Worm (Caenorhabditis elegans) whole organism, L3 larva: ENCODE data around the gene Y82E9BR.14.
A peak's percentile ranks its signal among the peaks of the same experiment; 100 is the strongest.

ENCODE experiments used
- R02D3.7 ChIP-seq: fragments of 150-350 bp; optimal IDR thresholded peaks from 2 replicates; lab custom pipeline; 2014; ENCODE audit warnings: missing biosample characterization, missing genetic modification characterization
- ZK546.5 ChIP-seq: sonication (generic microtip); optimal IDR thresholded peaks from 2 replicates; lab custom pipeline; 2017; ENCODE audit warnings: missing biosample characterization, missing genetic modification characterization
- aly-2 ChIP-seq: fragments of 150-350 bp; optimal IDR thresholded peaks from 2 replicates; lab custom pipeline; 2014; ENCODE audit warnings: missing biosample characterization, missing genetic modification characterization
- ama-1 ChIP-seq: fragments of 150-350 bp; optimal IDR thresholded peaks from 2 replicates; lab custom pipeline; 2018
- ceh-16 ChIP-seq: sonication (generic microtip); optimal IDR thresholded peaks from 2 replicates; lab custom pipeline; 2017; ENCODE audit warnings: missing biosample characterization, missing genetic modification characterization
- ceh-28 ChIP-seq: fragments of 150-350 bp; optimal IDR thresholded peaks from 2 replicates; lab custom pipeline; 2014; ENCODE audit warnings: missing biosample characterization, missing genetic modification reagents, missing genetic modification characterization
- ceh-82 ChIP-seq: fragments of 150-350 bp; optimal IDR thresholded peaks from 2 replicates; lab custom pipeline; 2014; ENCODE audit warnings: missing biosample characterization, missing genetic modification characterization
- ceh-9 ChIP-seq: sonication (generic microtip); optimal IDR thresholded peaks from 2 replicates; lab custom pipeline; 2018; ENCODE audit warnings: missing biosample characterization, missing genetic modification characterization
- daf-12 ChIP-seq: fragments of 150-350 bp; optimal IDR thresholded peaks from 2 replicates; lab custom pipeline; 2014; ENCODE audit warnings: missing biosample characterization, missing genetic modification reagents, missing genetic modification characterization
- egl-27 ChIP-seq: sonication (generic microtip); optimal IDR thresholded peaks from 4 replicates; lab custom pipeline; 2017; ENCODE audit warnings: missing biosample characterization, missing genetic modification reagents, missing genetic modification characterization
- egl-5 ChIP-seq: fragments of 150-350 bp; optimal IDR thresholded peaks from 2 replicates; lab custom pipeline; 2017; ENCODE audit warnings: missing biosample characterization, missing genetic modification reagents, missing genetic modification characterization, inconsistent platforms
- elt-1 ChIP-seq: fragments of 150-350 bp; optimal IDR thresholded peaks from 2 replicates; lab custom pipeline; 2014; ENCODE audit warnings: missing biosample characterization, missing genetic modification characterization
- elt-2 ChIP-seq: sonication (generic microtip); optimal IDR thresholded peaks from 2 replicates; lab custom pipeline; 2016; ENCODE audit warnings: missing genetic modification reagents, mild to moderate bottlenecking, missing genetic modification characterization, missing compliant biosample characterization
- elt-3 ChIP-seq, 3 experiments: fragments of 150-350 bp in 1 of 3; sonication (generic microtip) in 2 of 3; optimal IDR thresholded peaks; 2 replicates in 2 of 3; 4 replicates in 1 of 3; lab custom pipeline; 2014 to 2017; ENCODE audit warnings: missing biosample characterization in 3 of 3, missing genetic modification characterization in 3 of 3
- eor-1 ChIP-seq, 2 experiments: fragments of 150-350 bp; optimal IDR thresholded peaks; 2 replicates each; lab custom pipeline; 2014 to 2018; ENCODE audit warnings: missing biosample characterization in 2 of 2, missing genetic modification characterization in 2 of 2
- fkh-10 ChIP-seq: sonication (generic microtip); optimal IDR thresholded peaks from 2 replicates; lab custom pipeline; 2017; ENCODE audit warnings: missing biosample characterization, missing genetic modification reagents, missing genetic modification characterization
- fkh-2 ChIP-seq: fragments of 150-350 bp; optimal IDR thresholded peaks from 2 replicates; lab custom pipeline; 2014; ENCODE audit warnings: missing biosample characterization, missing genetic modification reagents, missing genetic modification characterization
- fos-1 ChIP-seq: fragments of 150-350 bp; optimal IDR thresholded peaks from 2 replicates; lab custom pipeline; 2014; ENCODE audit warnings: missing biosample characterization, missing genetic modification characterization
- hmg-11 ChIP-seq: sonication (generic microtip); optimal IDR thresholded peaks from 2 replicates; lab custom pipeline; 2016; ENCODE audit warnings: missing genetic modification characterization, missing compliant biosample characterization
- jun-1 ChIP-seq: fragments of 150-350 bp; optimal IDR thresholded peaks from 2 replicates; lab custom pipeline; 2014; ENCODE audit warnings: missing biosample characterization, missing genetic modification reagents, missing genetic modification characterization
- lin-15B ChIP-seq: fragments of 150-350 bp; optimal IDR thresholded peaks from 2 replicates; lab custom pipeline; 2014; ENCODE audit warnings: missing biosample characterization, missing genetic modification characterization
- lin-39 ChIP-seq: fragments of 150-350 bp; optimal IDR thresholded peaks from 2 replicates; lab custom pipeline; 2018; ENCODE audit warnings: missing biosample characterization, missing genetic modification reagents, missing genetic modification characterization
- lsy-12 ChIP-seq: sonication (generic microtip); optimal IDR thresholded peaks from 2 replicates; lab custom pipeline; 2016; ENCODE audit warnings: mild to moderate bottlenecking, missing genetic modification characterization, missing compliant biosample characterization
- mdl-1 ChIP-seq: fragments of 150-350 bp; optimal IDR thresholded peaks from 2 replicates; lab custom pipeline; 2014; ENCODE audit warnings: missing biosample characterization, missing genetic modification characterization
- mml-1 ChIP-seq: fragments of 150-350 bp; sonication (generic microtip); optimal IDR thresholded peaks from 3 replicates; lab custom pipeline; 2014; ENCODE audit warnings: missing biosample characterization, missing genetic modification characterization
- nfya-1 ChIP-seq: sonication (generic microtip); optimal IDR thresholded peaks from 2 replicates; lab custom pipeline; 2017; ENCODE audit warnings: missing genetic modification characterization, mild to moderate bottlenecking, missing compliant biosample characterization, antibody characterized with exemption, moderate library complexity; ENCODE audit not compliant: insufficient read depth
- nhr-11 ChIP-seq: fragments of 150-350 bp; optimal IDR thresholded peaks from 2 replicates; lab custom pipeline; 2014; ENCODE audit warnings: missing biosample characterization, missing genetic modification characterization
- nhr-12 ChIP-seq: fragments of 150-350 bp; optimal IDR thresholded peaks from 2 replicates; lab custom pipeline; 2014; ENCODE audit warnings: missing biosample characterization, missing genetic modification characterization
- nhr-23 ChIP-seq: fragments of 150-350 bp; optimal IDR thresholded peaks from 2 replicates; lab custom pipeline; 2014; ENCODE audit warnings: missing biosample characterization, missing genetic modification reagents, missing genetic modification characterization
- nhr-237 ChIP-seq: fragments of 150-350 bp; optimal IDR thresholded peaks from 2 replicates; lab custom pipeline; 2014; ENCODE audit warnings: missing biosample characterization, missing genetic modification characterization
- nhr-25 ChIP-seq: sonication (generic microtip); optimal IDR thresholded peaks from 2 replicates; lab custom pipeline; 2017; ENCODE audit warnings: missing biosample characterization, missing genetic modification characterization
- nhr-28 ChIP-seq: fragments of 150-350 bp; optimal IDR thresholded peaks from 2 replicates; lab custom pipeline; 2014; ENCODE audit warnings: missing biosample characterization, missing genetic modification characterization
- nhr-43 ChIP-seq: sonication (generic microtip); optimal IDR thresholded peaks from 2 replicates; lab custom pipeline; 2016; ENCODE audit warnings: mild to moderate bottlenecking, missing genetic modification characterization, missing compliant biosample characterization; ENCODE audit not compliant: poor library complexity, severe bottlenecking
- nhr-67 ChIP-seq: fragments of 150-350 bp; optimal IDR thresholded peaks from 2 replicates; lab custom pipeline; 2014; ENCODE audit warnings: missing biosample characterization, missing genetic modification characterization
- nhr-76 ChIP-seq: fragments of 150-350 bp; sonication (generic microtip); optimal IDR thresholded peaks from 5 replicates; lab custom pipeline; 2014; ENCODE audit warnings: missing biosample characterization, missing genetic modification characterization
- nhr-77 ChIP-seq: fragments of 150-350 bp; optimal IDR thresholded peaks from 2 replicates; lab custom pipeline; 2014; ENCODE audit warnings: missing biosample characterization, missing genetic modification characterization
- pha-4 ChIP-seq: fragments of 150-350 bp; optimal IDR thresholded peaks from 2 replicates; lab custom pipeline; 2014; ENCODE audit warnings: missing biosample characterization, missing genetic modification reagents, missing genetic modification characterization
- pqm-1 ChIP-seq: fragments of 150-350 bp; optimal IDR thresholded peaks from 2 replicates; lab custom pipeline; 2017; ENCODE audit warnings: missing biosample characterization, missing genetic modification characterization, inconsistent platforms
- sea-2 ChIP-seq: fragments of 150-350 bp; sonication (generic microtip); optimal IDR thresholded peaks from 4 replicates; lab custom pipeline; 2014; ENCODE audit warnings: missing biosample characterization, missing genetic modification reagents, missing genetic modification characterization
- skn-1 ChIP-seq: fragments of 150-350 bp; optimal IDR thresholded peaks from 2 replicates; lab custom pipeline; 2014; ENCODE audit warnings: missing biosample characterization, missing genetic modification characterization
- snpc-4 ChIP-seq: fragments of 150-350 bp; optimal IDR thresholded peaks from 2 replicates; lab custom pipeline; 2014; ENCODE audit warnings: missing biosample characterization, missing genetic modification characterization
- tbx-2 ChIP-seq: sonication (generic microtip); optimal IDR thresholded peaks from 2 replicates; lab custom pipeline; 2016; ENCODE audit warnings: mild to moderate bottlenecking, missing genetic modification characterization, missing compliant biosample characterization
- unc-39 ChIP-seq: sonication (generic microtip); optimal IDR thresholded peaks from 4 replicates; lab custom pipeline; 2017; ENCODE audit warnings: missing biosample characterization, missing genetic modification characterization
- unc-62 ChIP-seq: fragments of 150-350 bp; sonication (generic microtip); optimal IDR thresholded peaks from 4 replicates; lab custom pipeline; 2014; ENCODE audit warnings: missing biosample characterization, missing genetic modification reagents, missing genetic modification characterization
- zag-1 ChIP-seq: fragments of 150-350 bp; optimal IDR thresholded peaks from 2 replicates; lab custom pipeline; 2014; ENCODE audit warnings: missing biosample characterization, missing genetic modification characterization
- ztf-11 ChIP-seq: fragments of 150-350 bp; optimal IDR thresholded peaks from 2 replicates; lab custom pipeline; 2014; ENCODE audit warnings: missing biosample characterization, missing genetic modification characterization
- ztf-4 ChIP-seq: fragments of 150-350 bp; optimal IDR thresholded peaks from 2 replicates; lab custom pipeline; 2014; ENCODE audit warnings: missing biosample characterization, missing genetic modification characterization

Y82E9BR.14 gene

DNA sequence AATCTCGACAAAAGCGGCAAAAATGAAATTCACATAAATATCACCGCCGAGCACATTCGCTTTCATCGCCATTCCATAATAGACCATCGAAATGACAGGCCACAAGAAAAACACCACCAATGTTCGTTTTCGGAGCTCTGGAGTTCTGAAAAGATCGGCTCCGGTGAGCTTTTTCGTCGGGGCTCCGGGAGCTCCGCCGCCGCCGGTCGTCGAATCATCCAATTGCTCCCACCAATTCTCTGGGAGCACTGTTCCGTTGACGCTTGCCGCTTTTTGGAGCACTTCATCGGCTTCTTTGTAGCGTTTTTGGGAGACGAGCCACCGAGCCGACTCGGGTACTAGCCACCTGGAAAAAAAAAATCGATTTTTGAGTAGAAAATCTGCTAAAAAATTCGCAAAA is 7.5 kb upstream of the Y82E9BR.14 start:
- TF ChIP-seq lin-39, result no peak
- TF ChIP-seq pha-4, result no peak
- no peak for TF ChIP-seq snpc-4
- TF ChIP-seq nhr-23, result no peak
- no peak for TF ChIP-seq nhr-67 (tag; lab: Kevin White, UChicago)
- TF ChIP-seq zag-1 (tag; lab: Kevin White, UChicago), result no peak
- TF ChIP-seq unc-62 (GFP tag; lab: Kevin White, UChicago), result no peak
- TF ChIP-seq hmg-11 (tag; lab: Kevin White, UChicago), result no peak
- no peak for TF ChIP-seq lsy-12 (tag; lab: Kevin White, UChicago)
- no peak for TF ChIP-seq ceh-9 (tag; lab: Kevin White, UChicago)
- TF ChIP-seq mml-1 (tag; lab: Kevin White, UChicago), result no peak
- TF ChIP-seq daf-12, result no peak
- TF ChIP-seq ama-1 (lab: Kevin White, UChicago), result no peak
- no peak for TF ChIP-seq mdl-1 (tag; lab: Kevin White, UChicago)
- no peak for TF ChIP-seq unc-39 (tag; lab: Kevin White, UChicago)

DNA sequence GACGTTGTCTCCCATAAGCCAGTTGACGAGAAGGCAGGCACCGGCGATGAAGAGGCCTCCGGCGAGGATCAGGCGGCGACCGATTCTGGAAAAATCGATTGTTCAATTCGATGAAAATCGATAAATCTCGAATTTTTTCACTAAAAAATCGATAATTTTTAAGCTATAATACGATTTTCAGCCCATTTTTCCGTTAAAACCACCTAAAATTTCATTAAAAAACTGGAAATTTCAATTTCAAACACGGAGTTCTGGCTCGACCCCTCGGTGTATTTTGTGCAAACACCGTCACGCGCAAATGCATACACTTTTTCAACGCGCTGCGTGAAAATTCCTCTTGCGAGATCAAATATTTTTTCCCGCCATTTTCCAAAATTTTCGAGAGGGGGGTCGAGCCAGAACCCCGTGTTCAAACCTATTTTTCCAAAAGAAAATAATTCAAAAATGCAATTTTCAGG is 6.5 kb upstream of the Y82E9BR.14 start:
- TF ChIP-seq ceh-28 (tag; lab: Kevin White, UChicago), result peak; percentile 55

DNA sequence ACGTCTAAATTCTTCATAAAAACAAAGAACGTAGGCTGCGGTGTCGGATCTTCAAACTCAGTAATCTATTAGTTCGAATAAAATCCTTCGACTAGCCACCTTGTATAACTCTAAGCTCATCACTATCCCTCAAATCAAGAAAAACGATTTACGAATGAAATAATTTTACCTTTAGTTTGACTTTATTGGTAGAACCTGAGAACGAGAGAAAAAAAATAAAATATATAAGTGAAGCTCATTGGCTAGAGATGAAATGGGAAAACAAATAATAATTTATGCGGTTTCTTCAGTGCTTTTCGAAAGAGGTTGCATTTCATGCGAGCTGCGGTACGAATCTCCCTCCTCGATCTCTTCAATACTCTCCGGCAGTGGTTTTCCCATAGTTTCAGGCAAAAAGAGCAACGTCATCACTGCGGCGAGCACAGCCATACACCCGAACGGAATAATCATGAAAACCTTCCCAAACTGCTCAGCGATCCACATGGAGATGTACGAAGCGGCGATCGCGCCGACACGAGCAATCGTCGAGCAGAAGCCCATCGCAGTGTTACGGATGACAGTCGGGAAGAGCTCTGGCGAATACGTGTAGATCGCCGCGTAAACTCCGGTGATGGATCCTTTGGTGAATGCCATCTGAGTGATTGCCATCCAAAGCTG is 5.9 kb upstream of the Y82E9BR.14 start:
- TF ChIP-seq tbx-2 (tag; lab: Kevin White, UChicago) (peak; percentile 26), lin-15B (tag; lab: Kevin White, UChicago) (no peak), nhr-23 (peak; percentile 26), ztf-11 (tag; lab: Kevin White, UChicago) (no peak), nhr-67 (tag; lab: Kevin White, UChicago) (no peak), ceh-82 (tag; lab: Kevin White, UChicago) (no peak), ceh-9 (tag; lab: Kevin White, UChicago) (no peak), aly-2 (peak; percentile 84), nhr-28 (peak; percentile 18), mml-1 (tag; lab: Kevin White, UChicago) (no peak), unc-62 (GFP tag; lab: Kevin White, UChicago) (peak; percentile 19), nhr-77 (tag; lab: Kevin White, UChicago) (no peak), fkh-2 (tag; lab: Kevin White, UChicago) (no peak), pha-4 (peak; percentile 64), nhr-25 (tag; lab: Kevin White, UChicago) (peak; percentile 9), mdl-1 (tag; lab: Kevin White, UChicago) (no peak), elt-2 (tag; lab: Kevin White, UChicago) (peak; percentile 59), nhr-76 (tag; lab: Kevin White, UChicago) (no peak), zag-1 (tag; lab: Kevin White, UChicago) (peak; percentile 12), lsy-12 (tag; lab: Kevin White, UChicago) (peak; percentile 88), ZK546.5 (tag; lab: Kevin White, UChicago) (peak; percentile 57), ztf-4 (tag; lab: Kevin White, UChicago) (no peak), ama-1 (lab: Kevin White, UChicago) (peak; percentile 80), skn-1 (tag; lab: Kevin White, UChicago) (no peak), pqm-1 (peak; percentile 67), hmg-11 (tag; lab: Kevin White, UChicago) (no peak), R02D3.7 (peak; percentile 51), sea-2 (GFP tag; lab: Kevin White, UChicago) (no peak), eor-1 (tag; optimal IDR thresholded peaks at IDR 0.05; lab: Kevin White, UChicago) (no peak), ceh-16 (no peak), egl-5 (no peak), egl-27 (no peak), ceh-28 (tag; lab: Kevin White, UChicago) (peak; percentile 67), jun-1 (tag; lab: Kevin White, UChicago) (peak; percentile 59), unc-39 (tag; lab: Kevin White, UChicago) (no peak), fos-1 (tag; lab: Kevin White, UChicago) (peak; percentile 75), fkh-10 (GFP tag; lab: Kevin White, UChicago) (no peak), nhr-11 (no peak), nhr-237 (no peak), lin-39 (peak; percentile 16), daf-12 (no peak), elt-1 (tag; lab: Kevin White, UChicago) (no peak), snpc-4 (no peak), nhr-12 (tag; lab: Kevin White, UChicago) (no peak), nfya-1 (tag; lab: Kevin White, UChicago) (peak; percentile 31), elt-3 (tag; optimal IDR thresholded peaks at IDR 0.05; lab: Kevin White, UChicago) (no peak), nhr-43 (tag; lab: Kevin White, UChicago) (peak; percentile 82)
- TF ChIP-seq, all 47 proteins: peak for 20
